Fruit fly (Drosophila melanogaster) whole organism, embryonic: ENCODE results near the gene CG32237.

Experiments
- CG11247 ChIP-seq: fragments of 200-800 bp; sonication (Bioruptor generic); IDR thresholded peaks from 2 replicates; pipeline ENCODE4 v1.3.6; 2022; ENCODE audit warnings: missing biosample characterization, missing genetic modification characterization
- CG14965 ChIP-seq: fragments of 200-800 bp; sonication (Bioruptor generic); optimal IDR thresholded peaks from 2 replicates; lab custom pipeline; 2016; ENCODE audit warnings: missing biosample characterization, missing genetic modification characterization, borderline replicate concordance
- CG15073 ChIP-seq: fragments of 200-800 bp; sonication (Bioruptor generic); optimal IDR thresholded peaks from 2 replicates; lab custom pipeline; 2016; ENCODE audit warnings: missing biosample characterization, missing genetic modification characterization
- CG16779 ChIP-seq: fragments of 200-800 bp; sonication (Bioruptor generic); IDR thresholded peaks from 2 replicates; pipeline ENCODE4 v1.3.6; 2022; ENCODE audit warnings: missing biosample characterization, missing genetic modification characterization
- CG16863 ChIP-seq: fragments of 200-800 bp; sonication (Bioruptor generic); optimal IDR thresholded peaks from 3 replicates; lab custom pipeline; 2016; ENCODE audit warnings: missing biosample characterization, missing genetic modification characterization
- CG17385 ChIP-seq: fragments of 200-800 bp; sonication (Bioruptor generic); optimal IDR thresholded peaks from 3 replicates; lab custom pipeline; 2018; ENCODE audit warnings: missing biosample characterization, mild to moderate bottlenecking, missing genetic modification characterization
- CG18599 ChIP-seq: fragments of 200-800 bp; sonication (Bioruptor generic); optimal IDR thresholded peaks from 3 replicates; lab custom pipeline; 2017; ENCODE audit warnings: missing biosample characterization, missing genetic modification characterization, mild to moderate bottlenecking, moderate library complexity, missing genetic modification reagents
- CG2120 ChIP-seq: fragments of 200-800 bp; sonication (Bioruptor generic); optimal IDR thresholded peaks from 3 replicates; lab custom pipeline; 2016; ENCODE audit warnings: missing biosample characterization, missing genetic modification characterization
- CG8290 ChIP-seq, 3 experiments: fragments of 200-800 bp; sonication (Bioruptor generic); optimal IDR thresholded peaks; 2 replicates each; lab custom pipeline; 2016 to 2019; ENCODE audit warnings: missing biosample characterization in 3 of 3, missing genetic modification characterization in 3 of 3, mild to moderate bottlenecking in 2 of 3, moderate library complexity in 1 of 3
- CG8944 ChIP-seq: fragments of 200-800 bp; sonication (Bioruptor generic); optimal IDR thresholded peaks from 3 replicates; lab custom pipeline; 2016; ENCODE audit warnings: missing biosample characterization, missing genetic modification characterization
- CG9215 ChIP-seq: fragments of 200-800 bp; sonication (Bioruptor generic); IDR thresholded peaks from 2 replicates; pipeline ENCODE4 v1.3.6; 2022; ENCODE audit warnings: missing biosample characterization, missing genetic modification characterization
- CkIIα-i1 ChIP-seq: fragments of 200-800 bp; sonication (Bioruptor generic); IDR thresholded peaks from 2 replicates; pipeline ENCODE4 v1.3.6; 2022; ENCODE audit warnings: missing biosample characterization, missing genetic modification characterization
- Dip3 ChIP-seq: fragments of 200-800 bp; sonication (Bioruptor generic); optimal IDR thresholded peaks from 3 replicates; lab custom pipeline; 2016; ENCODE audit warnings: missing biosample characterization, missing genetic modification characterization
- Dll ChIP-seq: fragments of 200-800 bp; sonication (Bioruptor generic); IDR thresholded peaks from 4 replicates; pipeline ENCODE4 v1.3.6; 2022; ENCODE audit warnings: missing biosample characterization, missing genetic modification characterization; ENCODE audit not compliant: partially characterized antibody
- Fer2 ChIP-seq: fragments of 200-800 bp; sonication (Bioruptor generic); optimal IDR thresholded peaks from 2 replicates; lab custom pipeline; 2018; ENCODE audit warnings: missing biosample characterization, mild to moderate bottlenecking, missing genetic modification characterization, moderate library complexity
- Gsc ChIP-seq: fragments of 200-800 bp; sonication (Bioruptor generic); IDR thresholded peaks from 2 replicates; pipeline ENCODE4 v1.3.6; 2022; ENCODE audit warnings: missing biosample characterization, missing genetic modification characterization
- H15 ChIP-seq: fragments of 200-800 bp; sonication (Bioruptor generic); IDR thresholded peaks from 3 replicates; pipeline ENCODE4 v1.3.6; 2022; ENCODE audit warnings: missing biosample characterization, missing genetic modification characterization
- HHEX ChIP-seq: fragments of 200-800 bp; sonication (Bioruptor generic); optimal IDR thresholded peaks from 3 replicates; lab custom pipeline; 2017; ENCODE audit warnings: missing biosample characterization, mild to moderate bottlenecking, missing genetic modification characterization, missing genetic modification reagents
- HLH54F ChIP-seq: fragments of 200-800 bp; sonication (Bioruptor generic); optimal IDR thresholded peaks from 3 replicates; lab custom pipeline; 2016; ENCODE audit warnings: missing biosample characterization, missing genetic modification characterization
- Hand ChIP-seq: fragments of 200-800 bp; sonication (Bioruptor generic); optimal IDR thresholded peaks from 2 replicates; lab custom pipeline; 2017; ENCODE audit warnings: mild to moderate bottlenecking, missing biosample characterization, missing genetic modification reagents, missing genetic modification characterization
- MBD-R2 ChIP-seq: fragments of 200-800 bp; sonication (Bioruptor generic); IDR thresholded peaks from 2 replicates; pipeline ENCODE4 v1.3.6; 2022; ENCODE audit warnings: missing biosample characterization, missing genetic modification characterization
- NC2β ChIP-seq: fragments of 200-800 bp; sonication (Bioruptor generic); optimal IDR thresholded peaks from 2 replicates; lab custom pipeline; 2016; ENCODE audit warnings: missing biosample characterization, missing genetic modification characterization
- NK7.1 ChIP-seq: fragments of 200-800 bp; sonication (Bioruptor generic); optimal IDR thresholded peaks from 3 replicates; lab custom pipeline; 2016; ENCODE audit warnings: missing biosample characterization, missing genetic modification characterization
- Oaz ChIP-seq: fragments of 200-800 bp; sonication (Bioruptor generic); IDR thresholded peaks from 2 replicates; pipeline ENCODE4 v1.3.6; 2022; ENCODE audit warnings: missing biosample characterization, missing genetic modification characterization
- Optix ChIP-seq: fragments of 200-800 bp; sonication (Bioruptor generic); IDR thresholded peaks from 3 replicates; pipeline ENCODE4 v1.3.6; 2022; ENCODE audit warnings: missing biosample characterization, missing genetic modification characterization
- Poxn ChIP-seq: fragments of 200-800 bp; sonication (Bioruptor generic); IDR thresholded peaks from 2 replicates; pipeline ENCODE4 v1.3.6; 2022; ENCODE audit warnings: missing biosample characterization, missing genetic modification characterization
- Ssrp ChIP-seq: fragments of 200-800 bp; sonication (Bioruptor generic); optimal IDR thresholded peaks from 2 replicates; lab custom pipeline; 2018; ENCODE audit warnings: missing biosample characterization, mild to moderate bottlenecking, missing genetic modification characterization, moderate library complexity
- Taf1 ChIP-seq: fragments of 200-800 bp; sonication (Bioruptor generic); IDR thresholded peaks from 2 replicates; pipeline ENCODE4 v1.3.6; 2022; ENCODE audit warnings: missing biosample characterization, missing genetic modification characterization
- Trl ChIP-seq, 3 experiments: fragments of >200 bp in 2 of 3; fragments of 200-800 bp in 1 of 3; sonication (Bioruptor generic) in 1 of 3; optimal IDR thresholded peaks; 2 replicates in 1 of 3; 3 replicates in 2 of 3; lab custom pipeline; 2016 to 2017; ENCODE audit warnings: missing biosample characterization in 1 of 3, missing genetic modification characterization in 1 of 3
- aop ChIP-seq: fragments of 200-800 bp; sonication (Bioruptor generic); IDR thresholded peaks from 2 replicates; pipeline ENCODE4 v1.3.6; 2022; ENCODE audit warnings: missing biosample characterization, missing genetic modification characterization
- bab2 ChIP-seq: fragments of 200-800 bp; sonication (Bioruptor generic); optimal IDR thresholded peaks from 2 replicates; lab custom pipeline; 2016; ENCODE audit warnings: missing biosample characterization, missing genetic modification characterization
- croc ChIP-seq: fragments of 200-800 bp; sonication (Bioruptor generic); conservative IDR thresholded peaks from 3 replicates; pipeline ENCODE4 v1.3.6; 2022; ENCODE audit warnings: missing biosample characterization, missing genetic modification characterization
- esg ChIP-seq: fragments of 200-800 bp; sonication (Bioruptor generic); conservative IDR thresholded peaks from 2 replicates; pipeline ENCODE4 v1.3.6; 2022; ENCODE audit warnings: missing biosample characterization, missing genetic modification characterization
- fu2 ChIP-seq: fragments of 200-800 bp; sonication (Bioruptor generic); optimal IDR thresholded peaks from 2 replicates; lab custom pipeline; 2016; ENCODE audit warnings: missing biosample characterization, missing genetic modification characterization
- gcm2 ChIP-seq: fragments of 200-800 bp; sonication (Bioruptor generic); optimal IDR thresholded peaks from 2 replicates; lab custom pipeline; 2016; ENCODE audit warnings: missing biosample characterization, missing genetic modification characterization
- hth ChIP-seq: fragments of >200 bp; optimal IDR thresholded peaks from 2 replicates; lab custom pipeline; 2017; ENCODE audit warnings: inconsistent platforms
- inv ChIP-seq: fragments of 200-800 bp; sonication (Bioruptor generic); IDR thresholded peaks from 2 replicates; pipeline ENCODE4 v1.3.6; 2022; ENCODE audit warnings: missing biosample characterization, missing genetic modification characterization; ENCODE audit not compliant: partially characterized antibody
- jumu ChIP-seq: fragments of 200-800 bp; sonication (Bioruptor generic); optimal IDR thresholded peaks from 3 replicates; lab custom pipeline; 2016; ENCODE audit warnings: missing biosample characterization, missing genetic modification characterization
- knrl ChIP-seq: fragments of 200-800 bp; sonication (Bioruptor generic); IDR thresholded peaks from 3 replicates; pipeline ENCODE4 v1.3.6; 2022; ENCODE audit warnings: missing biosample characterization, missing genetic modification characterization; ENCODE audit not compliant: partially characterized antibody
- lab ChIP-seq: fragments of 200-800 bp; sonication (Bioruptor generic); optimal IDR thresholded peaks from 3 replicates; lab custom pipeline; 2017; ENCODE audit warnings: missing biosample characterization, missing genetic modification characterization, mild to moderate bottlenecking, moderate library complexity, missing genetic modification reagents
- lmd ChIP-seq: fragments of 200-800 bp; sonication (Bioruptor generic); IDR thresholded peaks from 2 replicates; pipeline ENCODE4 v1.3.6; 2022; ENCODE audit warnings: missing biosample characterization, missing genetic modification characterization
- mld ChIP-seq: fragments of 200-800 bp; sonication (Bioruptor generic); IDR thresholded peaks from 3 replicates; pipeline ENCODE4 v1.3.6; 2022; ENCODE audit warnings: missing biosample characterization, missing genetic modification characterization; ENCODE audit not compliant: partially characterized antibody
- nau ChIP-seq: fragments of 200-800 bp; sonication (Bioruptor generic); optimal IDR thresholded peaks from 3 replicates; lab custom pipeline; 2017; ENCODE audit warnings: missing biosample characterization, mild to moderate bottlenecking, missing genetic modification characterization, missing genetic modification reagents
- oc ChIP-seq: fragments of 200-800 bp; sonication (Bioruptor generic); optimal IDR thresholded peaks from 2 replicates; lab custom pipeline; 2018; ENCODE audit warnings: missing biosample characterization, mild to moderate bottlenecking, missing genetic modification characterization, moderate library complexity
- pzg ChIP-seq: fragments of 200-800 bp; sonication (Bioruptor generic); optimal IDR thresholded peaks from 3 replicates; lab custom pipeline; 2018; ENCODE audit warnings: missing biosample characterization, mild to moderate bottlenecking, missing genetic modification characterization, moderate library complexity
- stc ChIP-seq: fragments of 200-800 bp; sonication (Bioruptor generic); IDR thresholded peaks from 2 replicates; pipeline ENCODE4 v1.3.6; 2022; ENCODE audit warnings: missing biosample characterization, missing genetic modification characterization
- twi ChIP-seq: fragments of 200-800 bp; optimal IDR thresholded peaks from 2 replicates; lab custom pipeline; 2019; ENCODE audit warnings: missing biosample characterization, mild to moderate bottlenecking, missing genetic modification characterization, moderate library complexity
- wdn ChIP-seq: fragments of 200-800 bp; sonication (Bioruptor generic); IDR thresholded peaks from 2 replicates; pipeline ENCODE4 v1.3.6; 2022; ENCODE audit warnings: missing biosample characterization, missing genetic modification characterization

CG32237 gene

dm6 chr3L:4824356-4825138 is 27.7 kb downstream of the CG32237 start (continued):
- TF ChIP-seq jumu (GFP tag; lab: Kevin White, UChicago) (peak; percentile 82), knrl (GFP tag; lab: Robert Waterston, UW) (peak; percentile 14; the same call in 1 of the 3 replicates), wdn (peak; percentile 92), Hand (GFP tag; lab: Kevin White, UChicago) (peak; percentile 89), HHEX (GFP tag; lab: Kevin White, UChicago) (peak; percentile 92), mld (no peak), CG9215 (GFP tag; lab: Robert Waterston, UW) (peak; percentile 94), CG8290 (GFP tag; optimal IDR thresholded peaks at IDR 0.05; lab: Kevin White, UChicago) (no peak), CG8290 (tag; optimal IDR thresholded peaks at IDR 0.05; lab: Kevin White, UChicago) (peak in 1 of 2 experiments; percentile 53), inv (GFP tag; lab: Robert Waterston, UW) (no peak), esg (peak; percentile 96), Gsc (GFP tag; lab: Robert Waterston, UW) (peak; percentile 90), fu2 (GFP tag; lab: Kevin White, UChicago) (peak; percentile 91), CG14965 (peak; percentile 33), lab (GFP tag; lab: Kevin White, UChicago) (peak; percentile 97), CG8944 (GFP tag; lab: Kevin White, UChicago) (peak; percentile 83), CG17385 (GFP tag; lab: Kevin White, UChicago) (peak; percentile 90), stc (GFP tag; lab: Robert Waterston, UW) (peak; percentile 97), CG2120 (GFP tag; lab: Kevin White, UChicago) (peak; percentile 97), pzg (GFP tag; lab: Kevin White, UChicago) (peak; percentile 42), CkIIα-i1 (GFP tag; lab: Robert Waterston, UW) (peak; percentile 86), CG11247 (GFP tag; lab: Robert Waterston, UW) (peak; percentile 94), Ssrp (peak; percentile 93), CG15073 (GFP tag; lab: Kevin White, UChicago) (peak; percentile 74), lmd (peak; percentile 98), MBD-R2 (GFP tag; lab: Robert Waterston, UW) (peak; percentile 92), oc (tag; lab: Kevin White, UChicago) (peak; percentile 95), Oaz (GFP tag; lab: Robert Waterston, UW) (peak; percentile 92), Optix (GFP tag; lab: Robert Waterston, UW) (peak; percentile 93), Dll (GFP tag; lab: Robert Waterston, UW) (peak; percentile 65; the same call in 2 of the 4 replicates), hth (lab: Kevin White, UChicago) (no peak), bab2 (peak; percentile 92), Fer2 (tag; lab: Kevin White, UChicago) (peak; percentile 71), HLH54F (peak; percentile 93), Poxn (GFP tag; lab: Robert Waterston, UW) (peak; percentile 87), nau (no peak), Trl (optimal IDR thresholded peaks at IDR 0.05; lab: Kevin White, UChicago) (no peak), Trl (GFP tag; optimal IDR thresholded peaks at IDR 0.05; lab: Kevin White, UChicago) (peak; percentile 89), NC2β (GFP tag; lab: Kevin White, UChicago) (peak; percentile 90), aop (peak; percentile 75), H15 (GFP tag; lab: Robert Waterston, UW) (peak; percentile 96), CG18599 (GFP tag; lab: Kevin White, UChicago) (peak; percentile 96), croc (GFP tag; lab: Robert Waterston, UW) (peak; percentile 92), CG16863 (GFP tag; lab: Kevin White, UChicago) (peak; percentile 87), Taf1 (GFP tag; lab: Robert Waterston, UW) (peak; percentile 92), twi (tag; lab: Kevin White, UChicago) (peak; percentile 91), NK7.1 (GFP tag; lab: Kevin White, UChicago) (peak; percentile 87), CG16779 (GFP tag; lab: Robert Waterston, UW) (peak; percentile 87), gcm2 (GFP tag; lab: Kevin White, UChicago) (peak; percentile 90), Dip3 (GFP tag; lab: Kevin White, UChicago) (peak; percentile 92)
